Worm (Caenorhabditis elegans): ENCODE measurements around the gene dsc-1.

DNA sequence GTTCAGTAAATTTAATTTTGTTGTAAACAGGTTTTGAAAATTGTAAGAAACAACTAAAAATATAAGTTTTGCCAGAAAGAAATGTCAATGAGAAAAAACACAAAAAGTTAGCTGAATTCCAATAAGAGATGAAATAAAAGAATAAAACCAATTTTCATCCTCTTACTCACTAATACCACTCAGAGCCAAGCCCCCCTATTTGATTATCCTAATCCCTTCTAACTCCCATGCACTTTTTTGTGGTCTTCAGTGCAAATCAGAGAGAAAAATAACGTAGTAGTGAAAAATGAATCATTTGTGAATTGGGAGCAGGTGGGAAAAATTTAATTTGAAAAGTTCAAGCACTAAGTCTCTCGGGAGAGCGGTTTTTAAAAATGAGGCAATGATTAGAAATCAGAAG, 6.7 kb upstream of the dsc-1 start:
- TF ChIP-seq ztf-29 (GFP tag; IDR thresholded peaks at IDR 0.05) (no peak), ref-1 (GFP tag; conservative IDR thresholded peaks at IDR 0.05) (no peak), tab-1 (GFP tag; IDR thresholded peaks at IDR 0.05) (no peak), flt-1 (GFP tag; IDR thresholded peaks at IDR 0.05) (no peak)

Measured in whole organism, midembryonic.